Worm (Caenorhabditis elegans) whole organism, L2 larva: ENCODE results near the gene pcn-1.

Source experiments
- ZK546.5 ChIP-seq: sonication (generic microtip); optimal IDR thresholded peaks from 2 replicates; lab custom pipeline; 2017; ENCODE audit warnings: missing biosample characterization, missing genetic modification characterization
- elt-1 ChIP-seq: fragments of 150-350 bp; optimal IDR thresholded peaks from 2 replicates; lab custom pipeline; 2014; ENCODE audit warnings: missing biosample characterization, missing genetic modification characterization
- fos-1 ChIP-seq: fragments of 150-350 bp; optimal IDR thresholded peaks from 2 replicates; lab custom pipeline; 2014; ENCODE audit warnings: missing biosample characterization, missing genetic modification characterization
- mdl-1 ChIP-seq, 2 experiments: fragments of 150-350 bp in 1 of 2; sonication (generic microtip) in 1 of 2; optimal IDR thresholded peaks; 2 replicates each; lab custom pipeline; 2017; ENCODE audit warnings: missing biosample characterization in 2 of 2, missing genetic modification characterization in 2 of 2
- nhr-25 ChIP-seq: fragments of 150-350 bp; sonication (generic microtip); optimal IDR thresholded peaks from 3 replicates; lab custom pipeline; 2014; ENCODE audit warnings: missing biosample characterization, missing genetic modification characterization
- nhr-6 ChIP-seq: fragments of 150-350 bp; optimal IDR thresholded peaks from 2 replicates; lab custom pipeline; 2014; ENCODE audit warnings: missing biosample characterization, missing genetic modification characterization
- nhr-77 ChIP-seq: fragments of 150-350 bp; optimal IDR thresholded peaks from 2 replicates; lab custom pipeline; 2014; ENCODE audit warnings: missing biosample characterization, missing genetic modification characterization
- unc-62 ChIP-seq: fragments of 150-350 bp; optimal IDR thresholded peaks from 2 replicates; lab custom pipeline; 2014; ENCODE audit warnings: missing biosample characterization, missing genetic modification reagents, missing genetic modification characterization

- TF ChIP-seq unc-62 (GFP tag; lab: Kevin White, UChicago), result no peak
- no peak for TF ChIP-seq nhr-6 (tag; lab: Kevin White, UChicago)
- peak; percentile 15 for TF ChIP-seq fos-1
- no peak for TF ChIP-seq ZK546.5 (tag; lab: Kevin White, UChicago)
- TF ChIP-seq nhr-77 (tag; lab: Kevin White, UChicago), result no peak
- no peak for TF ChIP-seq nhr-25
- TF ChIP-seq elt-1, result no peak
- no peak for TF ChIP-seq mdl-1 (tag; optimal IDR thresholded peaks at IDR 0.05; lab: Kevin White, UChicago)
Measured at ce11 chrIV:4053405-4053804, 4.2 kb upstream of the pcn-1 start.
